Worm (Caenorhabditis elegans) whole organism, midembryonic: ENCODE measurements around the gene F45B8.5.

Source experiments
- T22C8.4 ChIP-seq: fragments of 200-800 bp; sonication (Bioruptor generic); IDR thresholded peaks from 2 replicates; pipeline ENCODE4 v1.3.6; 2022; ENCODE audit warnings: missing genetic modification characterization, missing compliant biosample characterization
- cog-1 ChIP-seq: sonication (generic microtip); optimal IDR thresholded peaks from 2 replicates; lab custom pipeline; 2016; ENCODE audit warnings: missing genetic modification characterization, missing compliant biosample characterization
- flt-1 ChIP-seq: fragments of 200-800 bp; sonication (Bioruptor generic); IDR thresholded peaks from 2 replicates; pipeline ENCODE4 v1.3.6; 2022; ENCODE audit warnings: missing genetic modification characterization, missing compliant biosample characterization
- klf-2 ChIP-seq: fragments of 200-800 bp; sonication (Bioruptor generic); conservative IDR thresholded peaks from 2 replicates; pipeline ENCODE4 v1.3.6; 2022; ENCODE audit warnings: missing genetic modification reagents, missing genetic modification characterization, missing compliant biosample characterization
- med-1 ChIP-seq: sonication (generic microtip); optimal IDR thresholded peaks from 2 replicates; lab custom pipeline; 2017; ENCODE audit warnings: missing genetic modification characterization, mild to moderate bottlenecking, missing compliant biosample characterization, antibody characterized with exemption, missing genetic modification reagents; ENCODE audit not compliant: insufficient read depth
- ref-1 ChIP-seq: fragments of 200-800 bp; sonication (Bioruptor generic); conservative IDR thresholded peaks from 2 replicates; pipeline ENCODE4 v1.3.6; 2022; ENCODE audit warnings: missing genetic modification reagents, missing genetic modification characterization, missing compliant biosample characterization
- tab-1 ChIP-seq: fragments of 200-800 bp; sonication (Bioruptor generic); IDR thresholded peaks from 2 replicates; pipeline ENCODE4 v1.3.6; 2022; ENCODE audit warnings: missing genetic modification characterization, missing compliant biosample characterization
- ztf-23 ChIP-seq: fragments of 200-800 bp; sonication (Bioruptor generic); IDR thresholded peaks from 2 replicates; pipeline ENCODE4 v1.3.6; 2022; ENCODE audit warnings: missing genetic modification reagents, missing genetic modification characterization, missing compliant biosample characterization
- ztf-29 ChIP-seq: fragments of 200-800 bp; sonication (Bioruptor generic); IDR thresholded peaks from 2 replicates; pipeline ENCODE4 v1.3.6; 2022; ENCODE audit warnings: missing genetic modification reagents, missing genetic modification characterization, missing compliant biosample characterization

F45B8.5 gene

DNA sequence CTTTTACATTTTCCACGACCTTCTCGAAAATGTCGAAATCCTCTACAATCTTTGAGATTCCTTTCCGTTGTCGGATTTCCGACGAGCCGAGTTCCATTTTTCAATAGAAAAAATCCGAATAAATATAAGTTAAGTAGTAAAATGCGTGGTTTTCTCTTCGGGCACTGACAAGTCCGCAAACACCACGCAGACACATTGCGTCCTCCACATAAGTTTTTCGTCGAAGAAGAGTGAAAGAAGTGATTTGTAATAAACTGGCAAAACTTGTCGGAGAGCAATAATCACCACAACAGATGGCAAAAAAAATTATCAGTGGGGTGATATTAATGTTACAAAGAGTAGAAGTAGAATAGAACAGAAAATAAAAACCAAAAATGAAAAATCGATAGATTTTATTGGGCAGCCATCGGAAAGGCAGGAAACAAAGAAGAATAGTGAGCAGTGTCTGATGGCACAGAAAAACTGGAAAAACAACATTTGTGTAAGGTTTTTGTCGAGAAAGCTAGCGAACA, 41.0 kb downstream of the F45B8.5 start, which contains the start of gene ergi-2:
Gene ergi-2 (minus strand): TSS at position 462 of the 512 bp plus-strand sequence.
- no peak for TF ChIP-seq flt-1
- TF ChIP-seq tab-1: no peak
- no peak for TF ChIP-seq ztf-23 (GFP tag; lab: Robert Waterston, UW)
- TF ChIP-seq ref-1 (GFP tag; lab: Robert Waterston, UW): no peak

- TF ChIP-seq ztf-29 (GFP tag; lab: Robert Waterston, UW) (no peak), med-1 (GFP tag; lab: Kevin White, UChicago) (no peak), ref-1 (GFP tag; lab: Robert Waterston, UW) (no peak), tab-1 (no peak), cog-1 (tag; lab: Kevin White, UChicago) (no peak), klf-2 (GFP tag; lab: Robert Waterston, UW) (no peak), ztf-23 (GFP tag; lab: Robert Waterston, UW) (no peak), flt-1 (no peak)
Measured at ce11 chrX:15008697-15009096, 42.8 kb downstream of the F45B8.5 start.

- TF ChIP-seq tab-1 (no peak), flt-1 (no peak), klf-2 (GFP tag; lab: Robert Waterston, UW) (no peak), cog-1 (tag; lab: Kevin White, UChicago) (no peak), T22C8.4 (GFP tag; lab: Robert Waterston, UW) (no peak), ztf-23 (GFP tag; lab: Robert Waterston, UW) (no peak), ref-1 (GFP tag; lab: Robert Waterston, UW) (no peak), ztf-29 (GFP tag; lab: Robert Waterston, UW) (no peak), med-1 (GFP tag; lab: Kevin White, UChicago) (no peak)
Measured at ce11 chrX:15010941-15011340, 45.1 kb downstream of the F45B8.5 start.

DNA sequence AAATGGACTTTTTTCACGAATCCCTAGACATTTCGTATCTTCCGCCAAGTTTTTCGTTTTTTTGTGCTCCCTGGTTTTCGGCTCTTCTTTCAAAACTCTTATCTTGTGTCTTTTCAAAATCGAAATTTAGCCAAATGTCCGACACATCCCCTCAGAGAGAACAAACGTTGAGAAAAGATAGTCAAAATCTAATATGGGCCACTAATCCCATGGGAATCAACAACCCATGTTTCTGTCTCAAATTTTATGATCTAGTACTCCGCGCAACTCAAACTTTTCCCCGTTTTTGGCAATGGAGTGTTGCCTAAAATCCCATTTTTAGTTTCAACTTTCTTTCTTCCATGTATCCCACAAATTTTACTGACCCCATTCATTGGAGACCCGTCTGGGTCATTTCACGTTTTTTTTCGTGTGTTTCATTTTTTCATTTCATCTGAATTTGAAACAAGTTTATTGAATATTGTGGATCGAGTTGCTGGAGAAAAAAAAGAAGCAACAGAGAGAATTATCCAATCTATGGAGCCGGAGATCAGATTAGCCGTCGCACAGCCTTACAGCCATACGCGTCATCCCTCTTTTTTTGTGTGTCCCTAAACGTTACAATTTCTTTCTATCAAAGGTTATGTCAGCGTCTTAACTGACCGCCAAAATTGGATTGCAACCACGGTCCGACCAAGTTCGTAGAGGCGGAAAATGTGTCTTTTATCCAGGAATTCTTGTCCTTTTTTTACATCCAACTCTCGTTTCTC, 45.8 kb downstream of the F45B8.5 start:
- TF ChIP-seq med-1 (GFP tag; lab: Kevin White, UChicago): no peak
- no peak for TF ChIP-seq tab-1
- TF ChIP-seq ztf-29 (GFP tag; lab: Robert Waterston, UW): no peak
- TF ChIP-seq ref-1 (GFP tag; lab: Robert Waterston, UW): no peak
- no peak for TF ChIP-seq ztf-23 (GFP tag; lab: Robert Waterston, UW)
- no peak for TF ChIP-seq T22C8.4 (GFP tag; lab: Robert Waterston, UW)
- TF ChIP-seq flt-1: no peak
- no peak for TF ChIP-seq klf-2 (GFP tag; lab: Robert Waterston, UW)
- no peak for TF ChIP-seq cog-1 (tag; lab: Kevin White, UChicago)

DNA sequence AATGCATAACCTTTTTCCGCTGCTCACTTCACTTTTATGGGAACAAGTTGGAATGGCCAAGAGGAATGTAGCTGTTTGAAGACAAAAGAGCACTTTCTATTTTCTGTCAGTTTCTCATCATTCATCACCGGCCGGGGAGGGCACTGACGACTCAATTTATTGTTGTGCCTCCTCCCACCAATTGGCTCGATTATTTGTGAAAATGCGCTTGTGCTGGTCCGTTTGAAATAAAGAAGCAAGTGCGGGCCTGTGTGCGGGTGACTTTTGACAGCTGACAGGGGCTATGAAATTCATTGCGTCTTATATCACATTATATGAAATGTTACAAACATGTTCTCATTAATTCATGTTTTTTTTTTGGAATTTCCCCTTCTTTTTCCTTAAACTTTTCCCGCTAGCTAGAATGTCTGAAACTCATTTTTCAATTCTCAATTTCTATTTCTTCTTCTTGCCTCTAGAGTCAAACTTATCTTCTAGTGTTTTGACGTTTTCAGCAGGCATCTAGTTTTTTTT, 48.1 kb downstream of the F45B8.5 start:
- no peak for TF ChIP-seq klf-2 (GFP tag; lab: Robert Waterston, UW)
- TF ChIP-seq ztf-23 (GFP tag; lab: Robert Waterston, UW): no peak
- no peak for TF ChIP-seq med-1 (GFP tag; lab: Kevin White, UChicago)
- TF ChIP-seq tab-1: no peak
- no peak for TF ChIP-seq ref-1 (GFP tag; lab: Robert Waterston, UW)
- no peak for TF ChIP-seq flt-1
- no peak for TF ChIP-seq ztf-29 (GFP tag; lab: Robert Waterston, UW)
- TF ChIP-seq T22C8.4 (GFP tag; lab: Robert Waterston, UW): no peak

DNA sequence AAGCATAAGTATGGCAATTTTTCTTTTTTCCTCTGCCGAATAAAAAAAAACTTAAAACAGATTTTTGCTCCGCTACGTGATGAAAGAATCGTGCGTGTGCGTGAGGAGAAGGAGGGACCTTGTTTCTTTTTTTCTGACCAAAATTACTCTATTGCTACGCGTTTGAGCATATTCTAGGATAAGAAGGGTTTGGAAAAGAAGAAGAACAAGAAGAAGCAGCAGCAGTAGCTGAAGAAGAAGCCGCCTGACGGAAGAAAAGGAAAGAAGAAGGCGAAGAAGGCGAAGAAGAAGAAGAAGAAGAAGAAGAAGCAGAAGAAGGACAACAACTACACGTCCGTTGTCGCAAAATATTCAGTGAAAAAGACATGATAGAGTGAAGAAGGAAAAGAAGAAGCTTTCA, 50.2 kb downstream of the F45B8.5 start:
- TF ChIP-seq flt-1 (no peak), cog-1 (tag; lab: Kevin White, UChicago) (no peak), tab-1 (no peak), klf-2 (GFP tag; lab: Robert Waterston, UW) (no peak), ztf-29 (GFP tag; lab: Robert Waterston, UW) (no peak), T22C8.4 (GFP tag; lab: Robert Waterston, UW) (no peak), med-1 (GFP tag; lab: Kevin White, UChicago) (no peak), ref-1 (GFP tag; lab: Robert Waterston, UW) (no peak), ztf-23 (GFP tag; lab: Robert Waterston, UW) (no peak)
